Fruit fly (Drosophila melanogaster): ENCODE results near the gene CG42831.

DNA sequence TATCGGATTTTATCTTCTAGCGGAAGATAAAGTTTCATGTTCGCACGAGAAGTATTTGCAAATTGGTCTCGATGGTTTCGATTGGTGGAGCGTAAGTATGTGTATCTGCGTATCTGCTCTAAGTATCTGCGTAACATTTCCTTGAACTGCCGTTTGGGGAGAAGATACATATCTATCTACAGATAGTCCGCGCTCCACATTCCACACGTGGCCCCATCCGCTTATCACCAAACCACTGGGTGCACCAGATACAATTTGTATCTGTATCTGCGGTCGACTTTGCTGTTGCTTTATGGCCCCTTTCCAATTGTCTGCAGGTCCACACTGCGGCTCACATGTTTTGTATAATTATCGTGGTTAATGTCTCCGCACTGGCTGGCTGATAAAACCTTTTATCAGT is 41.0 kb upstream of the CG42831 start:
- TF ChIP-seq Deaf1 (tag; optimal IDR thresholded peaks at IDR 0.05) (no peak), Hsf (GFP tag; optimal IDR thresholded peaks at IDR 0.05) (no peak), ftz-f1 (GFP tag; optimal IDR thresholded peaks at IDR 0.05) (no peak), gsb (GFP tag; IDR thresholded peaks at IDR 0.05) (no peak), sisA (GFP tag; IDR thresholded peaks at IDR 0.05) (no peak), ken (GFP tag; IDR thresholded peaks at IDR 0.05) (no peak), MESR4 (GFP tag; optimal IDR thresholded peaks at IDR 0.05) (no peak), PHDP (tag; optimal IDR thresholded peaks at IDR 0.05) (no peak), bigmax (GFP tag; optimal IDR thresholded peaks at IDR 0.05) (no peak), amos (GFP tag; IDR thresholded peaks at IDR 0.05; ENCODE audit: partially characterized antibody) (no peak), pfk (GFP tag; optimal IDR thresholded peaks at IDR 0.05) (no peak)

Measured in whole organism, embryonic.